Worm (Caenorhabditis elegans): Measurements from ENCODE around the gene srh-237.

DNA sequence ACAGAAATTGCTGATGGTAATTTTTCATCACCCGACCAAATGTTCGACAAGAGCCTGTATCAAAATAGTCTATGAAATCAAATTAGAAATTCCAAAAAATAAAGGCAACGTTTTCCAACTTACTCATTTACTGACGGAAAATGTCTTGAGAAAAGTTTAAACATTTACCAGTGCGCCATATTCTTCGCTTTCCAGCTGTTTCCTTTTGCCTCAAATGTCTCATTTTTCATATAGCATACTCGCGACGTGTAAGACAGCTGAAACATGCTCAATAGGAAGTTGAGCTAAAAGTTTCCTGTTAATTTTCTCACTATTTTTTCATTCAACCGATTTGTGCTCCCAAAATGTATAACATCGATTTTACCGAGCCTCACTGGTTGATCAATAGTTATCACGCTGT, 30.2 kb upstream of the srh-237 start, which contains the start of gene sri-66:
- no peak for TF ChIP-seq T22C8.4 (GFP tag; IDR thresholded peaks at IDR 0.05)
- no peak for TF ChIP-seq flt-1 (GFP tag; IDR thresholded peaks at IDR 0.05)
- no peak for TF ChIP-seq ref-1 (GFP tag; conservative IDR thresholded peaks at IDR 0.05)
- TF ChIP-seq ztf-23 (GFP tag; IDR thresholded peaks at IDR 0.05), result no peak
- TF ChIP-seq ztf-29 (GFP tag; IDR thresholded peaks at IDR 0.05), result no peak
